Fruit fly (Drosophila melanogaster) whole organism, pupa: Measurements from ENCODE around the gene CG33178.

Source experiments
- CG10348 ChIP-seq: fragments of 200-800 bp; sonication (Bioruptor generic); IDR thresholded peaks from 2 replicates; pipeline ENCODE4 v1.3.6; 2022; ENCODE audit warnings: missing biosample characterization, missing genetic modification characterization
- CG12605 ChIP-seq: fragments of 200-800 bp; sonication (Bioruptor generic); IDR thresholded peaks from 2 replicates; pipeline ENCODE4 v1.3.6; 2022; ENCODE audit warnings: missing biosample characterization, missing genetic modification characterization
- CG13204 ChIP-seq: fragments of 200-800 bp; sonication (Bioruptor generic); optimal IDR thresholded peaks from 2 replicates; lab custom pipeline; 2018; ENCODE audit warnings: missing biosample characterization, mild to moderate bottlenecking, missing genetic modification characterization, moderate library complexity
- CG14655 ChIP-seq: fragments of 200-800 bp; sonication (Bioruptor generic); optimal IDR thresholded peaks from 3 replicates; lab custom pipeline; 2017; ENCODE audit warnings: mild to moderate bottlenecking, missing biosample characterization, missing genetic modification reagents, missing genetic modification characterization
- CG15710 ChIP-seq: fragments of 200-800 bp; sonication (Bioruptor generic); optimal IDR thresholded peaks from 2 replicates; lab custom pipeline; 2018; ENCODE audit warnings: missing biosample characterization, mild to moderate bottlenecking, missing genetic modification characterization, moderate library complexity
- CG17806 ChIP-seq: fragments of 200-800 bp; sonication (Bioruptor generic); optimal IDR thresholded peaks from 2 replicates; lab custom pipeline; 2018; ENCODE audit warnings: missing biosample characterization, mild to moderate bottlenecking, missing genetic modification characterization, moderate library complexity
- CG32121 ChIP-seq: fragments of 200-800 bp; sonication (Bioruptor generic); IDR thresholded peaks from 2 replicates; pipeline ENCODE4 v1.3.6; 2022; ENCODE audit warnings: missing biosample characterization, missing genetic modification characterization
- CG34367 ChIP-seq: fragments of 200-800 bp; sonication (Bioruptor generic); optimal IDR thresholded peaks from 2 replicates; lab custom pipeline; 2018; ENCODE audit warnings: missing biosample characterization, mild to moderate bottlenecking, missing genetic modification characterization
- CG4496 ChIP-seq: fragments of 200-800 bp; sonication (Bioruptor generic); IDR thresholded peaks from 3 replicates; pipeline ENCODE4 v1.3.6; 2022; ENCODE audit warnings: missing biosample characterization, missing genetic modification characterization
- CG8159 ChIP-seq: fragments of 200-800 bp; sonication (Bioruptor generic); optimal IDR thresholded peaks from 3 replicates; lab custom pipeline; 2018; ENCODE audit warnings: missing biosample characterization, mild to moderate bottlenecking, missing genetic modification characterization, moderate library complexity
- CG8301 ChIP-seq: fragments of 200-800 bp; sonication (Bioruptor generic); optimal IDR thresholded peaks from 2 replicates; lab custom pipeline; 2018; ENCODE audit warnings: missing biosample characterization, mild to moderate bottlenecking, missing genetic modification characterization
- CG9948 ChIP-seq: fragments of 200-800 bp; sonication (Bioruptor generic); optimal IDR thresholded peaks from 2 replicates; lab custom pipeline; 2018; ENCODE audit warnings: missing biosample characterization, mild to moderate bottlenecking, missing genetic modification characterization, moderate library complexity
- D1 ChIP-seq: fragments of 200-800 bp; sonication (Bioruptor generic); optimal IDR thresholded peaks from 2 replicates; lab custom pipeline; 2018; ENCODE audit warnings: missing biosample characterization, mild to moderate bottlenecking, missing genetic modification characterization, moderate library complexity
- EcR ChIP-seq: fragments of 200-800 bp; sonication (Bioruptor generic); optimal IDR thresholded peaks from 3 replicates; lab custom pipeline; 2019; ENCODE audit warnings: missing biosample characterization, missing genetic modification characterization, mild to moderate bottlenecking, moderate library complexity, missing genetic modification reagents
- Ets98B ChIP-seq: fragments of 200-800 bp; sonication (Bioruptor generic); IDR thresholded peaks from 2 replicates; pipeline ENCODE4 v1.3.6; 2022; ENCODE audit warnings: missing biosample characterization, missing genetic modification characterization
- Pif1A ChIP-seq: fragments of 200-800 bp; sonication (Bioruptor generic); optimal IDR thresholded peaks from 3 replicates; lab custom pipeline; 2016; ENCODE audit warnings: missing biosample characterization, missing genetic modification characterization
- Pif1B ChIP-seq: fragments of 200-800 bp; sonication (Bioruptor generic); optimal IDR thresholded peaks from 3 replicates; lab custom pipeline; 2016; ENCODE audit warnings: missing biosample characterization, missing genetic modification characterization
- Snoo ChIP-seq: fragments of 200-800 bp; sonication (Bioruptor generic); optimal IDR thresholded peaks from 3 replicates; lab custom pipeline; 2017; ENCODE audit warnings: missing biosample characterization, mild to moderate bottlenecking, missing genetic modification characterization, inconsistent platforms
- fd96Ca ChIP-seq: fragments of 200-800 bp; sonication (Bioruptor generic); IDR thresholded peaks from 3 replicates; pipeline ENCODE4 v1.3.6; 2022; ENCODE audit warnings: missing biosample characterization, missing genetic modification characterization
- gl ChIP-seq: fragments of 200-800 bp; sonication (Bioruptor generic); optimal IDR thresholded peaks from 2 replicates; lab custom pipeline; 2018; ENCODE audit warnings: missing biosample characterization, mild to moderate bottlenecking, missing genetic modification characterization
- rn ChIP-seq: fragments of 200-800 bp; sonication (Bioruptor generic); IDR thresholded peaks from 2 replicates; pipeline ENCODE4 v1.3.6; 2022; ENCODE audit warnings: missing biosample characterization, missing genetic modification characterization

CG33178 gene

dm6 chrX:15048713-15049112, 33.9 kb upstream of the CG33178 start:
- peak; percentile 4 for TF ChIP-seq EcR
- no peak for TF ChIP-seq CG13204 (GFP tag; lab: Kevin White, UChicago)
- no peak for TF ChIP-seq fd96Ca (GFP tag; lab: Robert Waterston, UW)
- TF ChIP-seq CG17806, result no peak
- no peak for TF ChIP-seq gl (tag; lab: Kevin White, UChicago)
- TF ChIP-seq CG34367 (tag; lab: Kevin White, UChicago), result no peak
- no peak; the same call in 2 of the 3 replicates for TF ChIP-seq CG4496 (GFP tag; lab: Robert Waterston, UW)

DNA sequence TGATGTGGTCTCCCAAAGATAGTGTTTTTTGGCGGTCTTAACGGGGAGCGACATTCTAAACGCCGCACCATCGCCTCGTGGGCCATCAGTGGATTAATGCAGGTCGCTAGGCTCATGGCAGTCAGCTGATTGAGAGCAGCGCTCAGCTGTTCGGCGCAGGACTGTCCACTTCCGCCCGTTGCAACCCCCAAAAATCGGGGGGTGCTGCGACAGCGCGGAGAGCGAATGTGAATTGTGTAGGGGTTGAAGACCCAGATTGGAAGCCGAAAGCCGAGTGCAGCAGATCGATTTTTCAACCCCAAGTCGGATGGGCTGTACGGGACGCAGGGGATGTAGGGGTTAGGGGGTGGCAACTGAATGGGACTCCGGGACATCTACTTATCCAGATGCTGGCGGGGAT, 20.0 kb upstream of the CG33178 start:
- TF ChIP-seq CG34367 (tag; lab: Kevin White, UChicago) (no peak), CG8159 (no peak), CG8301 (no peak), CG15710 (tag; lab: Kevin White, UChicago) (no peak), CG12605 (GFP tag; lab: Robert Waterston, UW) (no peak), EcR (no peak), Pif1A (GFP tag; lab: Kevin White, UChicago) (no peak), CG9948 (tag; lab: Kevin White, UChicago) (no peak), Pif1B (no peak)

DNA sequence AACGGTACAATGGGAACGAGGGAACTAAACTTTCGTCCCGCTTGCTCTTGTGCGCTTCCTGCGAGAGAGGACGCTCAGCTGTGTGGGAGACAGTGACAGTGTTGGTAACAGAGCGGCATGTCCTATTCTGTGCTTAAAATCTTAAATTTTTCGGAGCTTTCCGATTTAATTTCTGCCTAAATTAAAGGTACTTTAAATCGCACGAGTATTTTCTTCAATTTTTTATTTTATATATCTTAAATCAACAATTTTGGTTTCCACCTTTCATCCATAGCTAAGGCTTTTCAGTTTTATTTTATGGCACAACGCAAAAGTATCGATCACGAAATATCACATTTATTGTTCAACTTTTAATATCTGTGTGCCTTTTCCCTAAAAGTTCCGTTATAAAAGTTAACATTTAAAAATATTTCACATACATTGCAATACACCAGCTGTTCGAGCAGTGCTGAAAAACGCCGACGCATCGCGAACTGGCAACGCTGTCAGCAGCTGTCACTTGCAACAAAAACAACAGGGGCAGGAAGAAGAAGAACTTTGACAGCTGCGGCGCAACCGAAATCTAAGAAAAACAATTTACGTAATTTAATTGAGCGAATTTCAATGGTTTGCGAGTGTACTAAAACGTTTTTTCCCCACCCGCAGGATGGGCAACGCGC, 19.1 kb upstream of the CG33178 start, which contains the start of the genes hiw and ND-B18:
Gene hiw (minus strand): TSS at position 26 of the 659 bp plus-strand sequence.
Gene ND-B18 (plus strand): TSS at position 330 of the 659 bp plus-strand sequence.
- no peak for TF ChIP-seq gl (tag; lab: Kevin White, UChicago)
- TF ChIP-seq CG14655 (GFP tag; lab: Kevin White, UChicago), result no peak
- TF ChIP-seq CG4496 (GFP tag; lab: Robert Waterston, UW), result peak; percentile 49
- TF ChIP-seq CG34367 (tag; lab: Kevin White, UChicago), result no peak
- no peak for TF ChIP-seq Pif1B

- peak; percentile 20 for TF ChIP-seq CG9948 (tag; lab: Kevin White, UChicago)
- TF ChIP-seq CG8301, result no peak
- TF ChIP-seq CG8159, result peak; percentile 13
Measured at dm6 chrX:15066374-15067057, 16.1 kb upstream of the CG33178 start, which contains the start of the genes opm and dob. TSS of gene opm (minus strand) at chrX:15066432. TSS of gene dob (plus strand) at chrX:15067007.

dm6 chrX:15068537-15068936, 14.1 kb upstream of the CG33178 start:
- no peak for TF ChIP-seq Snoo (tag; lab: Kevin White, UChicago)
- no peak for TF ChIP-seq CG4496 (GFP tag; lab: Robert Waterston, UW)
- no peak for TF ChIP-seq CG32121
- peak; percentile 44 for TF ChIP-seq CG13204 (GFP tag; lab: Kevin White, UChicago)
- peak; percentile 21 for TF ChIP-seq gl (tag; lab: Kevin White, UChicago)

DNA sequence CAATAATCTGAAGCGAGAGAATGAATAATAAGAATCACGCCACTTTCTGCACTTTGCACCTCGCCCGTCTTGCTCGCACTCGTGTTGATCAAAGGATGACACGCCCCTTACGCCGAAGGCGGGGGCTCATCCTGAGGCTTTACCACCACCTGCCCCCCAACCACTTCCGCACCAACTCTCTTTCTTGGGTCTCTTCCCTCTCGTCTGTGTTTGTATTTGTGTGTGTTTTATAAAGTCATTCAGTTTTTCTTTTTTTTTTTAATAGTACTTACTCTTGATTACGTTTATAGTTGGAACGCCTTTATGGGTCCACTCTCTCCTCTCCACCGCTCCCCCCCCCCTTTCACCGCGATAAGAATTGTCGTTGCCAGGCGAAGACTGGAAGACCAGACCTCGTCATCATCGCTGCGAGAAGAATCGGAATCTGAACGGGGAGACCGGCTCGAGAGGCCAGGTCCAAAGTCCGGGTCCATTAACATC, 13.2 kb upstream of the CG33178 start:
- TF ChIP-seq CG10348 (no peak), CG12605 (GFP tag; lab: Robert Waterston, UW) (peak; percentile 94), Pif1A (GFP tag; lab: Kevin White, UChicago) (peak; percentile 85), CG34367 (tag; lab: Kevin White, UChicago) (peak; percentile 98), CG15710 (tag; lab: Kevin White, UChicago) (peak; percentile 96), CG9948 (tag; lab: Kevin White, UChicago) (peak; percentile 88), Snoo (tag; lab: Kevin White, UChicago) (peak; percentile 59), CG32121 (peak; percentile 83), Ets98B (GFP tag; lab: Robert Waterston, UW) (peak; percentile 90), CG4496 (GFP tag; lab: Robert Waterston, UW) (peak; percentile 95), EcR (peak; percentile 77), fd96Ca (GFP tag; lab: Robert Waterston, UW) (peak; percentile 90), D1 (peak; percentile 44), CG17806 (peak; percentile 93), rn (GFP tag; lab: Robert Waterston, UW) (peak; percentile 64; the same call in 1 of the 2 replicates), CG14655 (GFP tag; lab: Kevin White, UChicago) (peak; percentile 96), gl (tag; lab: Kevin White, UChicago) (peak; percentile 100), CG8301 (peak; percentile 89), Pif1B (peak; percentile 90), CG8159 (peak; percentile 93), CG13204 (GFP tag; lab: Kevin White, UChicago) (peak; percentile 100)
- TF ChIP-seq, all 21 proteins: peak for 20

DNA sequence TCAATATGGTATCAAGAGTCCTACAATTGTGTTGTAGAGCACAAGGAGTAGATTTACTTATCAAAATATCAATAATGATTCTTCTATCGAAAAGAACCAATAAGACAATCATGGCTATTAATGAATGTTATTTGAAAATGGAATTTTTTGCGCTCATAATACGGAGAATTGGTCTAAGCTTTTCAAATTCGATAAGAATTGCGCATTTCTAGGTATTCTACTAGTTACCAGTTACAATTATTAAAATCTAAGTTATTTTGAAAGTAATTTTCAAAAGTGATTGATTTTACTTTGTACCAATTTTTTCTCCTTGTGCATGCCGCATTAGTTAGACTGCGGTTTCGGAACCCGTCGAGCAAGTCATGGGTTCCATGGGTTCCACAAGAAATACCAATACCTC, 12.5 kb upstream of the CG33178 start:
- TF ChIP-seq CG8301 (no peak), rn (GFP tag; lab: Robert Waterston, UW) (no peak), CG9948 (tag; lab: Kevin White, UChicago) (no peak), CG32121 (no peak), CG10348 (no peak), CG15710 (tag; lab: Kevin White, UChicago) (no peak), CG12605 (GFP tag; lab: Robert Waterston, UW) (no peak), CG8159 (no peak)
